Worm (Caenorhabditis elegans) whole organism, L2 larva: Measurements from ENCODE around the gene sos-1.
"Not testable (repeated sequence)": the region's sequence is repeated elsewhere in the genome, so short reads cannot be mapped to it uniquely, and the experiment has no call there.

Experiments
- C34F6.9 ChIP-seq: fragments of 150-350 bp; optimal IDR thresholded peaks from 2 replicates; lab custom pipeline; 2014; ENCODE audit warnings: missing biosample characterization, missing genetic modification characterization
- Y55F3AM.14 ChIP-seq: fragments of 200-800 bp; sonication (Bioruptor generic); optimal IDR thresholded peaks from 2 replicates; lab custom pipeline; 2018; ENCODE audit warnings: mild to moderate bottlenecking, missing genetic modification characterization, missing compliant biosample characterization
- ZK546.5 ChIP-seq: sonication (generic microtip); optimal IDR thresholded peaks from 2 replicates; lab custom pipeline; 2017; ENCODE audit warnings: missing biosample characterization, missing genetic modification characterization
- ama-1 ChIP-seq: fragments of 150-350 bp; optimal IDR thresholded peaks from 2 replicates; lab custom pipeline; 2018; ENCODE audit warnings: inconsistent platforms
- ceh-82 ChIP-seq: fragments of 150-350 bp; optimal IDR thresholded peaks from 2 replicates; lab custom pipeline; 2014; ENCODE audit warnings: missing biosample characterization, missing genetic modification characterization
- egl-27 ChIP-seq: sonication (generic microtip); optimal IDR thresholded peaks from 3 replicates; lab custom pipeline; 2017; ENCODE audit warnings: missing biosample characterization, missing genetic modification reagents, missing genetic modification characterization
- elt-1 ChIP-seq: fragments of 150-350 bp; optimal IDR thresholded peaks from 2 replicates; lab custom pipeline; 2014; ENCODE audit warnings: missing biosample characterization, missing genetic modification characterization
- fos-1 ChIP-seq: fragments of 150-350 bp; optimal IDR thresholded peaks from 2 replicates; lab custom pipeline; 2014; ENCODE audit warnings: missing biosample characterization, missing genetic modification characterization
- gmeb-1 ChIP-seq: fragments of 150-350 bp; optimal IDR thresholded peaks from 2 replicates; lab custom pipeline; 2014; ENCODE audit warnings: missing biosample characterization, missing genetic modification characterization
- lin-13 ChIP-seq: fragments of 150-350 bp; optimal IDR thresholded peaks from 2 replicates; lab custom pipeline; 2014; ENCODE audit warnings: missing biosample characterization, missing genetic modification reagents, missing genetic modification characterization
- lin-39 ChIP-seq: fragments of 150-350 bp; optimal IDR thresholded peaks from 2 replicates; lab custom pipeline; 2014; ENCODE audit warnings: missing biosample characterization, missing genetic modification reagents, missing genetic modification characterization
- lsy-2 ChIP-seq, 2 experiments: fragments of 150-350 bp in 1 of 2; sonication (generic microtip) in 1 of 2; optimal IDR thresholded peaks; 2 replicates each; lab custom pipeline; 2014 to 2017; ENCODE audit warnings: missing biosample characterization in 2 of 2, missing genetic modification characterization in 2 of 2
- mab-5 ChIP-seq: fragments of 150-350 bp; optimal IDR thresholded peaks from 2 replicates; lab custom pipeline; 2014; ENCODE audit warnings: missing biosample characterization, missing genetic modification characterization
- mdl-1 ChIP-seq, 2 experiments: fragments of 150-350 bp in 1 of 2; sonication (generic microtip) in 1 of 2; optimal IDR thresholded peaks; 2 replicates each; lab custom pipeline; 2017; ENCODE audit warnings: missing biosample characterization in 2 of 2, missing genetic modification characterization in 2 of 2
- nhr-11 ChIP-seq: fragments of 150-350 bp; optimal IDR thresholded peaks from 2 replicates; lab custom pipeline; 2014; ENCODE audit warnings: missing biosample characterization, missing genetic modification characterization
- nhr-12 ChIP-seq: fragments of 150-350 bp; optimal IDR thresholded peaks from 2 replicates; lab custom pipeline; 2014; ENCODE audit warnings: missing biosample characterization, missing genetic modification characterization
- nhr-129 ChIP-seq: fragments of 150-350 bp; optimal IDR thresholded peaks from 2 replicates; lab custom pipeline; 2014; ENCODE audit warnings: missing biosample characterization, missing genetic modification characterization
- nhr-21 ChIP-seq: fragments of 150-350 bp; optimal IDR thresholded peaks from 2 replicates; lab custom pipeline; 2014; ENCODE audit warnings: missing biosample characterization, missing genetic modification characterization
- nhr-23 ChIP-seq: fragments of 150-350 bp; optimal IDR thresholded peaks from 2 replicates; lab custom pipeline; 2014; ENCODE audit warnings: missing biosample characterization, missing genetic modification reagents, missing genetic modification characterization
- nhr-237 ChIP-seq: fragments of 150-350 bp; optimal IDR thresholded peaks from 2 replicates; lab custom pipeline; 2014; ENCODE audit warnings: missing biosample characterization, missing genetic modification characterization
- nhr-25 ChIP-seq: fragments of 150-350 bp; sonication (generic microtip); optimal IDR thresholded peaks from 3 replicates; lab custom pipeline; 2014; ENCODE audit warnings: missing biosample characterization, missing genetic modification characterization
- nhr-6 ChIP-seq: fragments of 150-350 bp; optimal IDR thresholded peaks from 2 replicates; lab custom pipeline; 2014; ENCODE audit warnings: missing biosample characterization, missing genetic modification characterization
- nhr-77 ChIP-seq: fragments of 150-350 bp; optimal IDR thresholded peaks from 2 replicates; lab custom pipeline; 2014; ENCODE audit warnings: missing biosample characterization, missing genetic modification characterization
- skn-1 ChIP-seq: sonication (generic microtip); optimal IDR thresholded peaks from 2 replicates; lab custom pipeline; 2017; ENCODE audit warnings: missing biosample characterization, missing genetic modification characterization
- sma-3 ChIP-seq: sonication (generic microtip); optimal IDR thresholded peaks from 2 replicates; lab custom pipeline; 2016; ENCODE audit warnings: missing genetic modification reagents, missing genetic modification characterization, missing compliant biosample characterization
- sma-9 ChIP-seq, 2 experiments: fragments of 150-350 bp in 1 of 2; sonication (generic microtip) in 1 of 2; optimal IDR thresholded peaks; 2 replicates each; lab custom pipeline; 2014 to 2016; ENCODE audit warnings: missing genetic modification characterization in 2 of 2, mild to moderate bottlenecking in 1 of 2, missing biosample characterization in 1 of 2, missing compliant biosample characterization in 1 of 2, missing genetic modification reagents in 1 of 2, moderate library complexity in 1 of 2
- snpc-4 ChIP-seq: fragments of 150-350 bp; optimal IDR thresholded peaks from 2 replicates; lab custom pipeline; 2014; ENCODE audit warnings: missing biosample characterization, missing genetic modification characterization
- unc-39 ChIP-seq: fragments of 150-350 bp; optimal IDR thresholded peaks from 2 replicates; lab custom pipeline; 2014; ENCODE audit warnings: missing biosample characterization, missing genetic modification characterization
- unc-55 ChIP-seq: fragments of 150-350 bp; sonication (generic microtip); optimal IDR thresholded peaks from 3 replicates; lab custom pipeline; 2014; ENCODE audit warnings: missing biosample characterization, missing genetic modification reagents, missing genetic modification characterization
- unc-62 ChIP-seq: fragments of 150-350 bp; optimal IDR thresholded peaks from 2 replicates; lab custom pipeline; 2014; ENCODE audit warnings: missing biosample characterization, missing genetic modification reagents, missing genetic modification characterization
- zag-1 ChIP-seq: fragments of 150-350 bp; optimal IDR thresholded peaks from 2 replicates; lab custom pipeline; 2014; ENCODE audit warnings: missing biosample characterization, missing genetic modification characterization
- ztf-1 ChIP-seq: fragments of 200-800 bp; sonication (Bioruptor generic); conservative IDR thresholded peaks from 2 replicates; pipeline ENCODE4 v1.3.6; 2022; ENCODE audit warnings: missing genetic modification characterization, missing compliant biosample characterization
- ztf-11 ChIP-seq: sonication (generic microtip); optimal IDR thresholded peaks from 2 replicates; lab custom pipeline; 2017; ENCODE audit warnings: missing biosample characterization, missing genetic modification characterization

sos-1 gene

ce11 chrV:4573824-4574223 is 24.7 kb upstream of the sos-1 start, which contains the start of gene hpo-39:
TSS of gene hpo-39 (minus strand) at chrV:4573924.
- not testable (repeated sequence) for TF ChIP-seq nhr-25, fos-1, skn-1 (tag; lab: Kevin White, UChicago)

ce11 chrV:4571997-4572396 is 22.9 kb upstream of the sos-1 start:
- no peak for TF ChIP-seq lin-39
- TF ChIP-seq elt-1 (tag; lab: Kevin White, UChicago), result no peak
- TF ChIP-seq lin-13 (GFP tag; lab: Kevin White, UChicago), result no peak
- TF ChIP-seq sma-9 (GFP tag; optimal IDR thresholded peaks at IDR 0.05; lab: Kevin White, UChicago), result no peak
- no peak for TF ChIP-seq sma-9 (tag; optimal IDR thresholded peaks at IDR 0.05; lab: Kevin White, UChicago)
- TF ChIP-seq ztf-11, result no peak
- no peak for TF ChIP-seq skn-1 (tag; lab: Kevin White, UChicago)
- no peak for TF ChIP-seq sma-3 (GFP tag; lab: Kevin White, UChicago)
- no peak for TF ChIP-seq nhr-129 (tag; lab: Kevin White, UChicago)
- no peak for TF ChIP-seq snpc-4 (tag; lab: Kevin White, UChicago)
- no peak for TF ChIP-seq mdl-1 (tag; optimal IDR thresholded peaks at IDR 0.05; lab: Kevin White, UChicago)
- no peak for TF ChIP-seq zag-1
- TF ChIP-seq nhr-12, result no peak
- TF ChIP-seq nhr-6, result no peak
- TF ChIP-seq nhr-11 (tag; lab: Kevin White, UChicago), result no peak
- no peak for TF ChIP-seq ztf-1
- TF ChIP-seq Y55F3AM.14 (GFP tag; lab: Kevin White, UChicago), result no peak
- no peak for TF ChIP-seq C34F6.9 (tag; lab: Kevin White, UChicago)
- TF ChIP-seq gmeb-1 (tag; lab: Kevin White, UChicago), result no peak
- no peak for TF ChIP-seq egl-27 (tag; lab: Kevin White, UChicago)
- no peak for TF ChIP-seq unc-39 (tag; lab: Kevin White, UChicago)

- no peak for TF ChIP-seq Y55F3AM.14 (GFP tag; lab: Kevin White, UChicago)
- TF ChIP-seq snpc-4 (tag; lab: Kevin White, UChicago), result no peak
- no peak for TF ChIP-seq mab-5 (tag; lab: Kevin White, UChicago)
- TF ChIP-seq nhr-237, result no peak
- TF ChIP-seq unc-39 (tag; lab: Kevin White, UChicago), result no peak
- TF ChIP-seq nhr-129 (tag; lab: Kevin White, UChicago), result no peak
- no peak for TF ChIP-seq lsy-2 (tag; optimal IDR thresholded peaks at IDR 0.05; lab: Kevin White, UChicago)
- no peak for TF ChIP-seq nhr-23 (tag; lab: Kevin White, UChicago)
- no peak for TF ChIP-seq ztf-11
- no peak for TF ChIP-seq unc-55 (GFP tag; lab: Kevin White, UChicago)
- no peak for TF ChIP-seq nhr-21
- TF ChIP-seq lin-39, result no peak
- TF ChIP-seq nhr-25 (tag; lab: Kevin White, UChicago), result no peak
- TF ChIP-seq unc-62 (GFP tag; lab: Kevin White, UChicago), result no peak
- no peak for TF ChIP-seq nhr-77 (tag; lab: Kevin White, UChicago)
- no peak for TF ChIP-seq ZK546.5 (tag; lab: Kevin White, UChicago)
- TF ChIP-seq mdl-1 (tag; optimal IDR thresholded peaks at IDR 0.05; lab: Kevin White, UChicago), result no peak
Measured at ce11 chrV:4570833-4571232, 21.7 kb upstream of the sos-1 start, which contains the start of gene Y61A9LA.3. TSS of gene Y61A9LA.3 (plus strand) at chrV:4571133.

- TF ChIP-seq gmeb-1 (tag; lab: Kevin White, UChicago) (peak; percentile 13), ama-1 (lab: Kevin White, UChicago) (peak; percentile 10), ceh-82 (no peak), lsy-2 (tag; optimal IDR thresholded peaks at IDR 0.05; lab: Kevin White, UChicago) (peak; percentile 27 to 61), C34F6.9 (tag; lab: Kevin White, UChicago) (peak; percentile 85), sma-9 (GFP tag; optimal IDR thresholded peaks at IDR 0.05; lab: Kevin White, UChicago) (no peak), sma-9 (tag; optimal IDR thresholded peaks at IDR 0.05; lab: Kevin White, UChicago) (no peak), nhr-129 (tag; lab: Kevin White, UChicago) (peak; percentile 4), unc-55 (GFP tag; lab: Kevin White, UChicago) (peak; percentile 75)
Measured at ce11 chrV:4569999-4570627, 21.0 kb upstream of the sos-1 start, which contains the start of gene sut-2. TSS of gene sut-2 (minus strand) at chrV:4570049.
